Fruit fly (Drosophila melanogaster): ENCODE data around the gene Tbh.

Tbh gene

dm6 chrX:7972363-7972942, 23.0 kb upstream of the Tbh start (continued):
- TF ChIP-seq zf30C (GFP tag; optimal IDR thresholded peaks at IDR 0.05), result no peak
- TF ChIP-seq mld (GFP tag; IDR thresholded peaks at IDR 0.05; ENCODE audit: partially characterized antibody), result no peak
- TF ChIP-seq CG18619 (GFP tag; optimal IDR thresholded peaks at IDR 0.05), result peak; percentile 82
- TF ChIP-seq Tbp (GFP tag; optimal IDR thresholded peaks at IDR 0.05), result no peak
- peak; percentile 63 for TF ChIP-seq HLH54F (GFP tag; optimal IDR thresholded peaks at IDR 0.05)
- TF ChIP-seq btn (GFP tag; optimal IDR thresholded peaks at IDR 0.05), result peak; percentile 37
- peak; percentile 80 for TF ChIP-seq CG16815 (GFP tag; optimal IDR thresholded peaks at IDR 0.05)
- TF ChIP-seq CG11085 (GFP tag; IDR thresholded peaks at IDR 0.05), result peak; percentile 66
- TF ChIP-seq az2 (GFP tag; optimal IDR thresholded peaks at IDR 0.05), result peak; percentile 87
- no peak for TF ChIP-seq p53 (GFP tag; optimal IDR thresholded peaks at IDR 0.05)
- no peak for TF ChIP-seq CkIIα-i1 (GFP tag; IDR thresholded peaks at IDR 0.05)
- TF ChIP-seq Deaf1 (tag; optimal IDR thresholded peaks at IDR 0.05), result peak; percentile 40
- TF ChIP-seq chif (GFP tag; optimal IDR thresholded peaks at IDR 0.05), result peak; percentile 73 to 74
- TF ChIP-seq CG34224 (GFP tag; IDR thresholded peaks at IDR 0.05; ENCODE audit: partially characterized antibody), result no peak
- no peak for TF ChIP-seq sc (optimal IDR thresholded peaks at IDR 0.05)
- TF ChIP-seq sc (GFP tag; optimal IDR thresholded peaks at IDR 0.05), result peak; percentile 80
- TF ChIP-seq grn (GFP tag; optimal IDR thresholded peaks at IDR 0.05), result peak; percentile 1
- 0 out of 3 replicates have a peak, but pooled peaks have one; percentile 55 for TF ChIP-seq CG6175 (GFP tag; IDR thresholded peaks at IDR 0.05)
- peak; percentile 21 for TF ChIP-seq stwl (tag; optimal IDR thresholded peaks at IDR 0.05)
- TF ChIP-seq Six4 (GFP tag; optimal IDR thresholded peaks at IDR 0.05), result peak; percentile 67
- peak; percentile 75 for TF ChIP-seq CG4404 (GFP tag; IDR thresholded peaks at IDR 0.05)
- no peak for TF ChIP-seq BEAF-32 (GFP tag; optimal IDR thresholded peaks at IDR 0.05)
- peak; percentile 85 for TF ChIP-seq CG4424 (GFP tag; optimal IDR thresholded peaks at IDR 0.05)
- TF ChIP-seq trh (GFP tag; optimal IDR thresholded peaks at IDR 0.05), result peak; percentile 62
- peak; percentile 75 for TF ChIP-seq CG12299 (tag; optimal IDR thresholded peaks at IDR 0.05)
- TF ChIP-seq Ada2b (GFP tag; IDR thresholded peaks at IDR 0.05), result peak; percentile 90
- peak; percentile 64 for TF ChIP-seq CG11560 (tag; IDR thresholded peaks at IDR 0.05)
- TF ChIP-seq CG17361 (GFP tag; IDR thresholded peaks at IDR 0.05), result peak; percentile 86
- peak; percentile 88 for TF ChIP-seq CG32772 (GFP tag; IDR thresholded peaks at IDR 0.05)
- TF ChIP-seq CG43689 (GFP tag; IDR thresholded peaks at IDR 0.05), result peak; percentile 82
- peak; percentile 39 for TF ChIP-seq CG8944 (GFP tag; optimal IDR thresholded peaks at IDR 0.05)
- TF ChIP-seq unpg (GFP tag; optimal IDR thresholded peaks at IDR 0.05), result peak; percentile 93
- peak; percentile 89 for TF ChIP-seq fd96Cb (tag; optimal IDR thresholded peaks at IDR 0.05)
- TF ChIP-seq br (optimal IDR thresholded peaks at IDR 0.05), result no peak
- peak; percentile 63 for TF ChIP-seq CG31224 (GFP tag; IDR thresholded peaks at IDR 0.05)
- no peak for TF ChIP-seq tna (GFP tag; IDR thresholded peaks at IDR 0.05; ENCODE audit: partially characterized antibody)
- peak; percentile 65 for TF ChIP-seq schlank (tag; optimal IDR thresholded peaks at IDR 0.05)
- TF ChIP-seq Bteb2 (GFP tag; optimal IDR thresholded peaks at IDR 0.05), result peak; percentile 60
- peak; percentile 93 for TF ChIP-seq row (GFP tag; IDR thresholded peaks at IDR 0.05)
- peak in 1 of 2 experiments; percentile 68 for TF ChIP-seq Hr78 (GFP tag; optimal IDR thresholded peaks at IDR 0.05)
- TF ChIP-seq CG11398 (GFP tag; optimal IDR thresholded peaks at IDR 0.05), result peak; percentile 21
- peak; percentile 76 for TF ChIP-seq CG14667 (GFP tag; IDR thresholded peaks at IDR 0.05)
- peak; percentile 69 for TF ChIP-seq CG8281 (tag; optimal IDR thresholded peaks at IDR 0.05)
- peak; percentile 12 for TF ChIP-seq her (GFP tag; optimal IDR thresholded peaks at IDR 0.05)
- peak; percentile 86 for TF ChIP-seq CG10366 (GFP tag; IDR thresholded peaks at IDR 0.05)
- TF ChIP-seq CG1529 (GFP tag; optimal IDR thresholded peaks at IDR 0.05), result peak; percentile 79
- peak; percentile 70 for TF ChIP-seq Gsc (GFP tag; IDR thresholded peaks at IDR 0.05)
- peak; percentile 81 for TF ChIP-seq jing (GFP tag; optimal IDR thresholded peaks at IDR 0.05)
- TF ChIP-seq aop (GFP tag; IDR thresholded peaks at IDR 0.05), result 0 out of 2 replicates have a peak, but pooled peaks have one; percentile 40
- peak; percentile 69; the same call in 1 of the 2 replicates for TF ChIP-seq dati (GFP tag; IDR thresholded peaks at IDR 0.05)
- peak; percentile 52 for TF ChIP-seq CG4854 (GFP tag; optimal IDR thresholded peaks at IDR 0.05)

All from whole organism, embryonic.